Worm (Caenorhabditis elegans) whole organism, L1 larva: ENCODE data around the gene pod-2.
A peak's percentile ranks its signal among the peaks of the same experiment; 100 is the strongest.

Experiments used
- C04F5.9 ChIP-seq: sonication (generic microtip); optimal IDR thresholded peaks from 2 replicates; lab custom pipeline; 2016; ENCODE audit warnings: missing genetic modification characterization, missing compliant biosample characterization
- C16A3.4 ChIP-seq: fragments of 150-350 bp; optimal IDR thresholded peaks from 2 replicates; lab custom pipeline; 2014; ENCODE audit warnings: missing biosample characterization, missing genetic modification characterization
- C34B4.2 ChIP-seq: sonication (generic microtip); optimal IDR thresholded peaks from 2 replicates; lab custom pipeline; 2017; ENCODE audit warnings: mild to moderate bottlenecking, missing genetic modification characterization, missing compliant biosample characterization
- F16B12.6 ChIP-seq: fragments of 150-350 bp; optimal IDR thresholded peaks from 2 replicates; lab custom pipeline; 2014; ENCODE audit warnings: missing biosample characterization, missing genetic modification characterization
- Y116A8C.19 ChIP-seq: sonication (generic microtip); optimal IDR thresholded peaks from 2 replicates; lab custom pipeline; 2016; ENCODE audit warnings: missing compliant biosample characterization, missing genetic modification characterization, borderline replicate concordance
- aly-2 ChIP-seq: fragments of 150-350 bp; optimal IDR thresholded peaks from 2 replicates; lab custom pipeline; 2014; ENCODE audit warnings: missing biosample characterization, missing genetic modification characterization
- blmp-1 ChIP-seq: fragments of 150-350 bp; optimal IDR thresholded peaks from 2 replicates; lab custom pipeline; 2014; ENCODE audit warnings: missing biosample characterization, missing genetic modification characterization
- ceh-8 ChIP-seq: fragments of 200-800 bp; sonication (Bioruptor generic); optimal IDR thresholded peaks from 2 replicates; lab custom pipeline; 2018; ENCODE audit warnings: mild to moderate bottlenecking, missing genetic modification characterization, moderate library complexity, missing compliant biosample characterization
- efl-1 ChIP-seq, 4 experiments: fragments of 150-350 bp; optimal IDR thresholded peaks in 3 of 4; peaks in 1 of 4; 1 replicate in 1 of 4; 2 replicates in 3 of 4; lab custom pipeline; 2014; ENCODE audit warnings: missing biosample characterization in 2 of 4, missing genetic modification characterization in 2 of 4, missing genetic modification reagents in 2 of 4
- efl-3 ChIP-seq: fragments of 200-800 bp; sonication (Bioruptor generic); optimal IDR thresholded peaks from 2 replicates; lab custom pipeline; 2018; ENCODE audit warnings: mild to moderate bottlenecking, missing genetic modification characterization, missing compliant biosample characterization
- egl-13 ChIP-seq: sonication (generic microtip); optimal IDR thresholded peaks from 2 replicates; lab custom pipeline; 2016; ENCODE audit warnings: missing genotype, missing genetic modification reagents, missing genetic modification characterization, missing compliant biosample characterization
- elt-2 ChIP-seq: sonication (generic microtip); optimal IDR thresholded peaks from 2 replicates; lab custom pipeline; 2016; ENCODE audit warnings: missing genetic modification characterization, mild to moderate bottlenecking, inconsistent platforms, missing compliant biosample characterization, missing genetic modification reagents
- elt-3 ChIP-seq, 6 experiments: fragments of 150-350 bp in 1 of 6; sonication (generic microtip); optimal IDR thresholded peaks; 2 replicates each; lab custom pipeline; 2017 to 2018; ENCODE audit warnings: missing biosample characterization in 6 of 6, missing genetic modification characterization in 6 of 6, inconsistent platforms in 1 of 6
- ets-5 ChIP-seq: fragments of 200-800 bp; sonication (Bioruptor generic); IDR thresholded peaks from 2 replicates; pipeline ENCODE4 v1.3.6; 2022; ENCODE audit warnings: missing genetic modification characterization, missing compliant biosample characterization
- hpl-2 ChIP-seq: fragments of 150-350 bp; optimal IDR thresholded peaks from 2 replicates; lab custom pipeline; 2014; ENCODE audit warnings: missing biosample characterization, missing genetic modification reagents, missing genetic modification characterization
- irx-1 ChIP-seq: sonication (generic microtip); optimal IDR thresholded peaks from 2 replicates; lab custom pipeline; 2016; ENCODE audit warnings: missing genetic modification characterization, missing compliant biosample characterization
- jun-1 ChIP-seq: fragments of 150-350 bp; optimal IDR thresholded peaks from 2 replicates; lab custom pipeline; 2014; ENCODE audit warnings: missing biosample characterization, missing genetic modification reagents, missing genetic modification characterization
- lin-35 ChIP-seq, 2 experiments: fragments of 150-350 bp; optimal IDR thresholded peaks; 2 replicates each; lab custom pipeline; 2014; ENCODE audit warnings: missing biosample characterization in 2 of 2, missing genetic modification characterization in 2 of 2, missing genetic modification reagents in 2 of 2
- lir-3 ChIP-seq: sonication (generic microtip); optimal IDR thresholded peaks from 2 replicates; lab custom pipeline; 2016; ENCODE audit warnings: mild to moderate bottlenecking, missing genetic modification characterization, moderate library complexity, missing compliant biosample characterization; ENCODE audit not compliant: poor library complexity
- lsy-2 ChIP-seq, 2 experiments: fragments of 150-350 bp; optimal IDR thresholded peaks; 2 replicates each; lab custom pipeline; 2014; ENCODE audit warnings: missing biosample characterization in 2 of 2, missing genetic modification characterization in 2 of 2
- mdl-1 ChIP-seq, 2 experiments: fragments of 150-350 bp; optimal IDR thresholded peaks; 2 replicates each; lab custom pipeline; 2014 to 2017; ENCODE audit warnings: missing biosample characterization in 2 of 2, missing genetic modification characterization in 2 of 2, inconsistent platforms in 1 of 2
- nhr-12 ChIP-seq: sonication (generic microtip); optimal IDR thresholded peaks from 2 replicates; lab custom pipeline; 2017; ENCODE audit warnings: missing biosample characterization, missing genetic modification characterization
- nhr-19 ChIP-seq: fragments of 200-800 bp; sonication (Bioruptor generic); conservative IDR thresholded peaks from 2 replicates; pipeline ENCODE4 v1.3.6; 2022; ENCODE audit warnings: missing genetic modification characterization, missing compliant biosample characterization
- nhr-20 ChIP-seq: sonication (generic microtip); optimal IDR thresholded peaks from 2 replicates; lab custom pipeline; 2016; ENCODE audit warnings: mild to moderate bottlenecking, missing genetic modification characterization, missing compliant biosample characterization
- nhr-237 ChIP-seq: fragments of 150-350 bp; optimal IDR thresholded peaks from 2 replicates; lab custom pipeline; 2014; ENCODE audit warnings: missing biosample characterization, missing genetic modification characterization
- nhr-28 ChIP-seq: fragments of 150-350 bp; optimal IDR thresholded peaks from 2 replicates; lab custom pipeline; 2014; ENCODE audit warnings: missing biosample characterization, missing genetic modification characterization
- nhr-47 ChIP-seq: sonication (generic microtip); optimal IDR thresholded peaks from 2 replicates; lab custom pipeline; 2016; ENCODE audit warnings: mild to moderate bottlenecking, missing genetic modification characterization, moderate library complexity, missing compliant biosample characterization
- nhr-77 ChIP-seq: fragments of 150-350 bp; optimal IDR thresholded peaks from 2 replicates; lab custom pipeline; 2014; ENCODE audit warnings: missing biosample characterization, missing genetic modification characterization
- nhr-84 ChIP-seq: sonication (generic microtip); optimal IDR thresholded peaks from 2 replicates; lab custom pipeline; 2017; ENCODE audit warnings: missing biosample characterization, missing genetic modification characterization
- nhr-85 ChIP-seq: sonication (generic microtip); peaks from one replicate; lab custom pipeline; 2016; ENCODE audit warnings: missing genetic modification characterization, inconsistent platforms, missing compliant biosample characterization
- nhr-90 ChIP-seq: sonication (generic microtip); optimal IDR thresholded peaks from 2 replicates; lab custom pipeline; 2016; ENCODE audit warnings: mild to moderate bottlenecking, missing genetic modification characterization, missing compliant biosample characterization; ENCODE audit not compliant: poor library complexity
- pag-3 ChIP-seq: sonication (generic microtip); optimal IDR thresholded peaks from 2 replicates; lab custom pipeline; 2017; ENCODE audit warnings: missing genetic modification characterization, mild to moderate bottlenecking, missing compliant biosample characterization, antibody characterized with exemption, borderline replicate concordance; ENCODE audit not compliant: insufficient read depth
- pax-3 ChIP-seq: fragments of 200-800 bp; sonication (Bioruptor generic); optimal IDR thresholded peaks from 2 replicates; lab custom pipeline; 2018; ENCODE audit warnings: mild to moderate bottlenecking, missing genetic modification characterization, moderate library complexity, missing compliant biosample characterization
- pqm-1 ChIP-seq: sonication (generic microtip); optimal IDR thresholded peaks from 3 replicates; lab custom pipeline; 2017; ENCODE audit warnings: missing biosample characterization, missing genetic modification characterization
- rnt-1 ChIP-seq: sonication (generic microtip); optimal IDR thresholded peaks from 2 replicates; lab custom pipeline; 2016; ENCODE audit warnings: mild to moderate bottlenecking, missing genetic modification characterization, moderate library complexity, missing compliant biosample characterization
- skn-1 ChIP-seq: fragments of 150-350 bp; optimal IDR thresholded peaks from 2 replicates; lab custom pipeline; 2014; ENCODE audit warnings: missing biosample characterization, missing genetic modification characterization
- snpc-4 ChIP-seq: fragments of 150-350 bp; optimal IDR thresholded peaks from 2 replicates; lab custom pipeline; 2014; ENCODE audit warnings: missing biosample characterization, missing genetic modification characterization
- swsn-7 ChIP-seq: sonication (generic microtip); optimal IDR thresholded peaks from 2 replicates; lab custom pipeline; 2016; ENCODE audit warnings: missing genetic modification characterization, missing compliant biosample characterization
- tbx-2 ChIP-seq: sonication (generic microtip); optimal IDR thresholded peaks from 2 replicates; lab custom pipeline; 2016; ENCODE audit warnings: missing genetic modification characterization, missing compliant biosample characterization
- tlp-1 ChIP-seq: fragments of 150-350 bp; optimal IDR thresholded peaks from 2 replicates; lab custom pipeline; 2014; ENCODE audit warnings: missing biosample characterization, missing genetic modification characterization
- zag-1 ChIP-seq: fragments of 150-350 bp; optimal IDR thresholded peaks from 2 replicates; lab custom pipeline; 2014; ENCODE audit warnings: missing biosample characterization, missing genetic modification characterization
- zip-4 ChIP-seq: fragments of 200-800 bp; sonication (Bioruptor generic); optimal IDR thresholded peaks from 2 replicates; lab custom pipeline; 2018; ENCODE audit warnings: mild to moderate bottlenecking, missing genetic modification characterization, moderate library complexity, missing compliant biosample characterization
- ztf-4 ChIP-seq: fragments of 150-350 bp; optimal IDR thresholded peaks from 2 replicates; lab custom pipeline; 2014; ENCODE audit warnings: missing biosample characterization, missing genetic modification characterization

pod-2 gene

DNA sequence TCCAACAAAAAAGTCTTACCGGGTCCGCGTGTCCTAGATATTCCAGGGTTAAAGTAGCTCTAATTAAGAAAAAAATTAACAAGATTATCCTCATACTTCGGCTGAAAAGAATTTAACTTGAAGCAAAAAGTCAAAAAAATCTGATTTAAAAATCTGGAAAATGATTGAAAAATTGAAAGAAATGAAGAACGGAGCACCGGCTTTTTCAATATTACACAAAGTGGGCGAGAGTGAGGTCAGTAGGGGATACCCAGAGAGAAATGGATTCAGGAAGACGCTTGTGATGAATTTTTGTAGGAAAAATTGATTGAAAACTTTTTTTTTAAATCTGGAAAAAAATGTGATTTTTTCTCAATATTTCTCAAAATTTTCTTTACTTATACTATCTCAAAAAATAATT, 35.9 kb upstream of the pod-2 start, which contains the start of gene pho-14:
Gene pho-14 (minus strand): TSS at position 101 of the 400 bp plus-strand sequence.
- TF ChIP-seq egl-13 (tag; lab: Kevin White, UChicago), result no peak
- TF ChIP-seq nhr-47 (tag; lab: Kevin White, UChicago), result no peak
- TF ChIP-seq C04F5.9 (tag; lab: Kevin White, UChicago), result no peak
- no peak for TF ChIP-seq zag-1
- no peak for TF ChIP-seq lir-3
- no peak for TF ChIP-seq hpl-2
- no peak for TF ChIP-seq elt-3 (tag; optimal IDR thresholded peaks at IDR 0.05; lab: Kevin White, UChicago)
- no peak for TF ChIP-seq nhr-20
- TF ChIP-seq blmp-1 (tag; lab: Kevin White, UChicago), result no peak
- no peak for TF ChIP-seq elt-2 (tag; lab: Kevin White, UChicago)
- no peak for TF ChIP-seq irx-1 (tag; lab: Kevin White, UChicago)
- TF ChIP-seq nhr-28, result no peak
- TF ChIP-seq C34B4.2 (tag; lab: Kevin White, UChicago), result no peak
- TF ChIP-seq ztf-4 (tag; lab: Kevin White, UChicago), result no peak

DNA sequence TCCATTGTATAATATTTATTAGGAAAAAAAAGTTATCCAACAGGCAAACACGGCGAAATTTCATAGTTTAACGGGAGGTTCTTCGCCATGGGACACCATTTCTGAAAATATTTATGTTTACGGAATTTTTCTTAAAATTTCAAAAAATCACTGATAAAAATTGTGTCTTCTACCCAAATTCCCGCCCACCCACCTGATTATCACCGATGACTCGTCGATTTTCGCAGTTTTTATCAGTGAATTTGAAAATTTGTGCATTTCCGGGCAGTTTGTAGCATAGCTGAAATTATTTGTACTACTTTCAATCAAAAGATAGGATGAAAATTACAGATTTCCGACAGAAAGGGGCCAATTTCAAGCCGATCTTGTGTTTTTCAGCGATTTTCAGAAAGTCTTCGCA, 35.2 kb upstream of the pod-2 start:
- TF ChIP-seq aly-2 (no peak), pqm-1 (tag; lab: Kevin White, UChicago) (peak; percentile 33), rnt-1 (tag; lab: Kevin White, UChicago) (no peak), nhr-12 (no peak), ets-5 (GFP tag; lab: Robert Waterston, UW) (no peak), lin-35 (GFP tag; optimal IDR thresholded peaks at IDR 0.05; lab: Kevin White, UChicago) (no peak), jun-1 (tag; lab: Kevin White, UChicago) (peak; percentile 12), efl-1 (optimal IDR thresholded peaks at IDR 0.05; lab: Kevin White, UChicago) (no peak), efl-1 (GFP tag; optimal IDR thresholded peaks at IDR 0.05 in 1 of 2; lab: Kevin White, UChicago) (peak in 1 of 2 experiments; percentile 56), nhr-28 (no peak), elt-2 (tag; lab: Kevin White, UChicago) (peak; percentile 94)

DNA sequence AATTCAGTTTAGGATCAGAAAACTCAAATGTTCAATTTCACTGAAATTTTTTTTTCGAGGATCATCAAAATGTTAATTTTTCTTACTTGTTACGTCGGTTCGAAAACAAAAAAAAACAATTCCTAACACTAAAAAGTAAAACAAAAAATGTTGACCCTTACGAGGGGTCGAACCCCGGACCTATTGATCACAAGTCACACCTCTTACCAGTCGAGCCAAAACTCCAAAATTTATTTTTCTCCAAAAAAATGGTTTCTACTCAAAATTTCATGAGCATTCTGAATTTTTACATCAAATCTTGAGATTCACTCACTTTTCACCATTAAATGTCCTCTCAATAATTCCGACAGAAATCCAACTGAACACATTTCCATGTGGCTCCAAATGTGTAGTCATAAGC, 34.4 kb upstream of the pod-2 start:
- no peak for TF ChIP-seq mdl-1 (tag; optimal IDR thresholded peaks at IDR 0.05; lab: Kevin White, UChicago)
- no peak for TF ChIP-seq C16A3.4 (tag; lab: Kevin White, UChicago)
- TF ChIP-seq nhr-20, result no peak
- no peak for TF ChIP-seq nhr-77 (tag; lab: Kevin White, UChicago)
- TF ChIP-seq lsy-2 (tag; optimal IDR thresholded peaks at IDR 0.05; lab: Kevin White, UChicago), result no peak
- no peak for TF ChIP-seq Y116A8C.19
- TF ChIP-seq skn-1 (tag; lab: Kevin White, UChicago), result no peak
- TF ChIP-seq snpc-4 (tag; lab: Kevin White, UChicago), result no peak
- TF ChIP-seq pqm-1 (tag; lab: Kevin White, UChicago), result no peak
- no peak for TF ChIP-seq pag-3 (tag; lab: Kevin White, UChicago)
- no peak for TF ChIP-seq nhr-90 (tag; lab: Kevin White, UChicago)
- TF ChIP-seq nhr-237 (tag; lab: Kevin White, UChicago), result no peak
- TF ChIP-seq ets-5 (GFP tag; lab: Robert Waterston, UW), result no peak
- TF ChIP-seq jun-1 (tag; lab: Kevin White, UChicago), result no peak
- TF ChIP-seq C04F5.9 (tag; lab: Kevin White, UChicago), result no peak

DNA sequence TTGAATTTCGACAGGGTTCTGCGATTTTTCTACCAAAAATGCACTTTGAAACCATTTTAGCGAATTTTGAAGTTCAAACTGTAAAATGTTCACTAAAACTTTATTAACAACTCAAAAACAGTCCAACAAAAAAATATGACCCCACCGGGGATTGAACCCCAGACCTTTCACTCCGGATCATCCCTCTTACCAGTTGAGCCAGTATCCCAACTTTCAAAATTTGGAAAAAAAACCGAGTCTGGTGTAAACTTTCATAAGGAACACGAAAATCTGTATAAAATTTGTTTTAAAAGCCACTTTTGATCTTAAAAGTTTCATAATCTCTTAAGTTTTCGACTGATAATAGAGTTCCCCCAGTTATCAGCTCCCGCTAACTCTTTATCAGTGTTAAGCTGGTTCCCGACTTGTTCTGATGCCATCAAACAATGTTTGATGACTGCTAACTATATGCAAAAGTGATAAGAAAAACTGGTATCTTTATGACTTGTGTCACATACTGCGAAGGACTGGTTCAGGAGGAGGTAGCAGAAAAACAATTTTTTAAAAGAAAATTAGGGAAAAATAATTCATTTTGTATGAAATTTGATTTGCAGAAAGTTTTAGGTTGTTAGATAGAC, 33.0 kb upstream of the pod-2 start:
- TF ChIP-seq F16B12.6, result no peak
- no peak for TF ChIP-seq nhr-28
- TF ChIP-seq C16A3.4 (tag; lab: Kevin White, UChicago), result no peak
- peak; percentile 12 for TF ChIP-seq nhr-90 (tag; lab: Kevin White, UChicago)
- TF ChIP-seq efl-1 (optimal IDR thresholded peaks at IDR 0.05; lab: Kevin White, UChicago), result no peak
- peak in 1 of 2 experiments; percentile 76 for TF ChIP-seq efl-1 (GFP tag; optimal IDR thresholded peaks at IDR 0.05 in 1 of 2; lab: Kevin White, UChicago)
- TF ChIP-seq nhr-85 (tag; lab: Kevin White, UChicago), result no peak
- TF ChIP-seq pqm-1 (tag; lab: Kevin White, UChicago), result peak; percentile 99
- TF ChIP-seq nhr-84 (tag; lab: Kevin White, UChicago), result no peak
- no peak for TF ChIP-seq ceh-8
- TF ChIP-seq egl-13 (tag; lab: Kevin White, UChicago), result peak; percentile 27
- no peak for TF ChIP-seq efl-3 (GFP tag; lab: Kevin White, UChicago)
- no peak for TF ChIP-seq nhr-19 (GFP tag; lab: Robert Waterston, UW)
- TF ChIP-seq pax-3 (tag; lab: Kevin White, UChicago), result peak; percentile 29
- TF ChIP-seq jun-1 (tag; lab: Kevin White, UChicago), result peak; percentile 91
- no peak for TF ChIP-seq irx-1 (tag; lab: Kevin White, UChicago)
- peak; percentile 85 for TF ChIP-seq tlp-1 (tag; lab: Kevin White, UChicago)
- TF ChIP-seq lsy-2 (tag; optimal IDR thresholded peaks at IDR 0.05; lab: Kevin White, UChicago), result peak in 1 of 2 experiments; percentile 18
- no peak for TF ChIP-seq tbx-2
- no peak for TF ChIP-seq zip-4 (GFP tag; lab: Kevin White, UChicago)
- TF ChIP-seq snpc-4 (tag; lab: Kevin White, UChicago), result no peak
- TF ChIP-seq nhr-237 (tag; lab: Kevin White, UChicago), result no peak
- TF ChIP-seq Y116A8C.19, result no peak
- TF ChIP-seq swsn-7 (tag; lab: Kevin White, UChicago), result no peak
